Worm (Caenorhabditis elegans) whole organism, mixed stage, embryonic: Measurements from ENCODE around the gene T23E1.1.

Experiments
- M03D4.4 ChIP-seq: sonication (generic microtip); optimal IDR thresholded peaks from 2 replicates; lab custom pipeline; 2017; ENCODE audit warnings: mild to moderate bottlenecking, missing genetic modification characterization, missing compliant biosample characterization
- bed-3 ChIP-seq: fragments of 200-800 bp; sonication (Bioruptor generic); optimal IDR thresholded peaks from 3 replicates; lab custom pipeline; 2018; ENCODE audit warnings: mild to moderate bottlenecking, missing genetic modification characterization, moderate library complexity, missing compliant biosample characterization
- blmp-1 ChIP-seq: fragments of 150-350 bp; optimal IDR thresholded peaks from 2 replicates; lab custom pipeline; 2014; ENCODE audit warnings: missing biosample characterization, missing genetic modification characterization
- ceh-39 ChIP-seq: fragments of 150-350 bp; optimal IDR thresholded peaks from 2 replicates; lab custom pipeline; 2014; ENCODE audit warnings: missing biosample characterization, missing genetic modification characterization
- ceh-43 ChIP-seq: fragments of 200-800 bp; sonication (Bioruptor generic); optimal IDR thresholded peaks from 2 replicates; lab custom pipeline; 2018; ENCODE audit warnings: mild to moderate bottlenecking, missing genetic modification characterization, moderate library complexity, missing compliant biosample characterization
- ceh-83 ChIP-seq: fragments of 200-800 bp; sonication (Bioruptor generic); optimal IDR thresholded peaks from 2 replicates; lab custom pipeline; 2018; ENCODE audit warnings: mild to moderate bottlenecking, missing genetic modification characterization, missing compliant biosample characterization
- ces-1 ChIP-seq: fragments of 150-350 bp; optimal IDR thresholded peaks from 2 replicates; lab custom pipeline; 2014; ENCODE audit warnings: missing biosample characterization, missing genetic modification reagents, missing genetic modification characterization
- drap-1 ChIP-seq: fragments of 200-800 bp; sonication (Bioruptor generic); optimal IDR thresholded peaks from 3 replicates; lab custom pipeline; 2018; ENCODE audit warnings: mild to moderate bottlenecking, missing genetic modification characterization, missing compliant biosample characterization
- elt-1 ChIP-seq: sonication (generic microtip); optimal IDR thresholded peaks from 2 replicates; lab custom pipeline; 2017; ENCODE audit warnings: missing genetic modification characterization, mild to moderate bottlenecking, missing compliant biosample characterization, antibody characterized with exemption, moderate library complexity, borderline replicate concordance; ENCODE audit not compliant: insufficient read depth
- elt-3 ChIP-seq: fragments of 150-350 bp; optimal IDR thresholded peaks from 2 replicates; lab custom pipeline; 2014; ENCODE audit warnings: missing biosample characterization, missing genetic modification characterization
- ham-2 ChIP-seq: fragments of 200-800 bp; sonication (Bioruptor generic); optimal IDR thresholded peaks from 2 replicates; lab custom pipeline; 2018; ENCODE audit warnings: mild to moderate bottlenecking, missing genetic modification characterization, missing compliant biosample characterization
- hlh-1 ChIP-seq: fragments of 150-350 bp; optimal IDR thresholded peaks from 2 replicates; lab custom pipeline; 2014; ENCODE audit warnings: missing biosample characterization, missing genetic modification reagents, missing genetic modification characterization
- lin-13 ChIP-seq: fragments of 150-350 bp; optimal IDR thresholded peaks from 2 replicates; lab custom pipeline; 2014; ENCODE audit warnings: missing biosample characterization, missing genetic modification characterization
- lsy-2 ChIP-seq: fragments of 150-350 bp; optimal IDR thresholded peaks from 2 replicates; lab custom pipeline; 2014; ENCODE audit warnings: missing biosample characterization, missing genetic modification characterization
- mab-5 ChIP-seq: fragments of 150-350 bp; optimal IDR thresholded peaks from 2 replicates; lab custom pipeline; 2014; ENCODE audit warnings: missing biosample characterization, missing genetic modification characterization
- mep-1 ChIP-seq: fragments of 150-350 bp; optimal IDR thresholded peaks from 2 replicates; lab custom pipeline; 2017; ENCODE audit warnings: missing biosample characterization, missing genetic modification reagents, missing genetic modification characterization, inconsistent platforms
- mls-2 ChIP-seq: sonication (generic microtip); optimal IDR thresholded peaks from 2 replicates; lab custom pipeline; 2016; ENCODE audit warnings: mild to moderate bottlenecking, missing genetic modification characterization, moderate library complexity, missing compliant biosample characterization
- nhr-12 ChIP-seq: fragments of 150-350 bp; optimal IDR thresholded peaks from 2 replicates; lab custom pipeline; 2014; ENCODE audit warnings: missing biosample characterization, missing genetic modification characterization
- nhr-2 ChIP-seq: fragments of 150-350 bp; optimal IDR thresholded peaks from 2 replicates; lab custom pipeline; 2014; ENCODE audit warnings: missing biosample characterization, missing genetic modification characterization
- nhr-237 ChIP-seq: fragments of 150-350 bp; optimal IDR thresholded peaks from 2 replicates; lab custom pipeline; 2014; ENCODE audit warnings: missing biosample characterization, missing genetic modification characterization
- nhr-76 ChIP-seq: sonication (generic microtip); optimal IDR thresholded peaks from 2 replicates; lab custom pipeline; 2017; ENCODE audit warnings: missing biosample characterization, missing genetic modification characterization
- pha-4 ChIP-seq: fragments of 150-350 bp; optimal IDR thresholded peaks from 2 replicates; lab custom pipeline; 2018; ENCODE audit warnings: missing biosample characterization, missing genetic modification reagents, missing genetic modification characterization
- sem-2 ChIP-seq: fragments of 200-800 bp; sonication (Bioruptor generic); optimal IDR thresholded peaks from 2 replicates; lab custom pipeline; 2018; ENCODE audit warnings: mild to moderate bottlenecking, missing genetic modification characterization, missing compliant biosample characterization
- snpc-4 ChIP-seq: fragments of 150-350 bp; optimal IDR thresholded peaks from 2 replicates; lab custom pipeline; 2014; ENCODE audit warnings: missing biosample characterization, missing genetic modification characterization
- sptf-1 ChIP-seq: sonication (generic microtip); optimal IDR thresholded peaks from 2 replicates; lab custom pipeline; 2017; ENCODE audit warnings: mild to moderate bottlenecking, missing genetic modification characterization, moderate library complexity, missing compliant biosample characterization
- unc-120 ChIP-seq: sonication (generic microtip); optimal IDR thresholded peaks from 2 replicates; lab custom pipeline; 2017; ENCODE audit warnings: missing genetic modification characterization, missing compliant biosample characterization; ENCODE audit not compliant: poor library complexity, severe bottlenecking
- unc-39 ChIP-seq: fragments of 150-350 bp; optimal IDR thresholded peaks from 2 replicates; lab custom pipeline; 2014; ENCODE audit warnings: missing biosample characterization, missing genetic modification characterization
- unc-62 ChIP-seq: fragments of 150-350 bp; optimal IDR thresholded peaks from 2 replicates; lab custom pipeline; 2014; ENCODE audit warnings: missing biosample characterization, missing genetic modification reagents, missing genetic modification characterization
- zip-8 ChIP-seq: fragments of 150-350 bp; optimal IDR thresholded peaks from 2 replicates; lab custom pipeline; 2014; ENCODE audit warnings: missing biosample characterization, missing genetic modification characterization
- ztf-11 ChIP-seq: fragments of 150-350 bp; optimal IDR thresholded peaks from 2 replicates; lab custom pipeline; 2014; ENCODE audit warnings: missing biosample characterization, missing genetic modification characterization

The T23E1.1 gene

ce11 chrIV:3135000-3135399 is 16.2 kb upstream of the T23E1.1 start:
- TF ChIP-seq unc-62 = no peak
- no peak for TF ChIP-seq ceh-83 (GFP tag; lab: Kevin White, UChicago)
- no peak for TF ChIP-seq mep-1
- no peak for TF ChIP-seq blmp-1 (tag; lab: Kevin White, UChicago)
- TF ChIP-seq elt-3 (tag; lab: Kevin White, UChicago) = no peak
- peak; percentile 18 for TF ChIP-seq mls-2 (tag; lab: Kevin White, UChicago)
- no peak for TF ChIP-seq pha-4 (tag; lab: Kevin White, UChicago)
- peak; percentile 85 for TF ChIP-seq ces-1 (GFP tag; lab: Kevin White, UChicago)

DNA sequence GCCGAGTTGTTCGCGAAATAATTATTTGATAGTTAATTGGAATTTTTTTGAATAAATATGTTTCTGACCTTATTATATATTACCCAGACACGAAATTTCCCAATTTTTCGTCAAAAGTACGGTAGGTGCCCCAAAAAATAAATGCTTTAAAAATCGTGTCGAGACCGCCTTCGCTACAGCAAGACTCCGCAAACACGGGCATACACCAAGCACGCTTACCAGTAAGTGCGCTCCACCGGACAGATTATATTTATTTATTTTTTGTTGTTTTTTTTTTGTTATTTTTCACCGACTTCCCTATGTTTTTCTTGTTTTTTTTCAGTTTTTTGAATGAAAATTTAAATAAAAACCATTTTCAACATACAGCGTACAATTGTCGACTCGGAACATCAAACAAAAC is 14.7 kb upstream of the T23E1.1 start:
- TF ChIP-seq mep-1 (peak; percentile 40), sptf-1 (tag; lab: Kevin White, UChicago) (no peak)

- TF ChIP-seq unc-62 (no peak), mls-2 (tag; lab: Kevin White, UChicago) (no peak), M03D4.4 (tag; lab: Kevin White, UChicago) (no peak), sptf-1 (tag; lab: Kevin White, UChicago) (no peak), mab-5 (tag; lab: Kevin White, UChicago) (no peak), bed-3 (GFP tag; lab: Kevin White, UChicago) (no peak), unc-39 (no peak), unc-120 (tag; lab: Kevin White, UChicago) (no peak), elt-3 (tag; lab: Kevin White, UChicago) (no peak), nhr-2 (tag; lab: Kevin White, UChicago) (no peak), elt-1 (tag; lab: Kevin White, UChicago) (no peak), pha-4 (tag; lab: Kevin White, UChicago) (no peak), sem-2 (GFP tag; lab: Kevin White, UChicago) (no peak), lsy-2 (no peak), snpc-4 (tag; lab: Kevin White, UChicago) (no peak), ceh-43 (GFP tag; lab: Kevin White, UChicago) (no peak)
These were observed 5.6 kb upstream of the T23E1.1 start, which contains the start of gene T23E1.3 for ce11 chrIV:3145587-3145986. TSS of gene T23E1.3 (plus strand) at chrIV:3145887.

DNA sequence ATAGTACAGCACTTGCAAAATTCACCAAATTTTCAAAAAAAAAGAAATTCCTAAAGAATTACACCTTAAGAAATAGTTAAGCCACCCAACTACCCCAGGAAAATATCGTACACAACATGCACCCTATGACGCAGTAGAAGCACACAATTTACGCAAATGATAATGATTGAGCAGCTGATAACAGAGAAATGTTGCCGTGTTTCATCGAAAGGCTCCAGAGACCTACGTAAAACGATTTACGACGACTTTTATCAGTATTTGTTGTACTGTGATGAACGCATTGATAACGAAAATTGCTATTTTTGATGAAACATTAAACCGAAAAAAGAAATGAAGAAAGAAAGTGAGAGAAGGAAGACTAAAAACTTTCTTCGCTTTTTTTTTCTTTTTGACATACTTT is 7.0 kb downstream of the T23E1.1 start:
- no peak for TF ChIP-seq lin-13 (tag; lab: Kevin White, UChicago)
- TF ChIP-seq mab-5 (tag; lab: Kevin White, UChicago) = no peak
- TF ChIP-seq nhr-76 (tag; lab: Kevin White, UChicago) = no peak
- TF ChIP-seq hlh-1 (tag; lab: Kevin White, UChicago) = no peak
- no peak for TF ChIP-seq elt-3 (tag; lab: Kevin White, UChicago)
- TF ChIP-seq unc-39 = no peak
- no peak for TF ChIP-seq ceh-39 (tag; lab: Kevin White, UChicago)
- TF ChIP-seq elt-1 (tag; lab: Kevin White, UChicago) = no peak
- TF ChIP-seq nhr-2 (tag; lab: Kevin White, UChicago) = no peak
- TF ChIP-seq ceh-43 (GFP tag; lab: Kevin White, UChicago) = no peak
- no peak for TF ChIP-seq bed-3 (GFP tag; lab: Kevin White, UChicago)
- no peak for TF ChIP-seq ces-1 (GFP tag; lab: Kevin White, UChicago)
- TF ChIP-seq nhr-12 (tag; lab: Kevin White, UChicago) = no peak
- no peak for TF ChIP-seq nhr-237 (tag; lab: Kevin White, UChicago)
- no peak for TF ChIP-seq ztf-11 (tag; lab: Kevin White, UChicago)
- TF ChIP-seq unc-62 = no peak
- no peak for TF ChIP-seq ham-2
- TF ChIP-seq lsy-2 = no peak
- no peak for TF ChIP-seq drap-1 (GFP tag; lab: Kevin White, UChicago)

DNA sequence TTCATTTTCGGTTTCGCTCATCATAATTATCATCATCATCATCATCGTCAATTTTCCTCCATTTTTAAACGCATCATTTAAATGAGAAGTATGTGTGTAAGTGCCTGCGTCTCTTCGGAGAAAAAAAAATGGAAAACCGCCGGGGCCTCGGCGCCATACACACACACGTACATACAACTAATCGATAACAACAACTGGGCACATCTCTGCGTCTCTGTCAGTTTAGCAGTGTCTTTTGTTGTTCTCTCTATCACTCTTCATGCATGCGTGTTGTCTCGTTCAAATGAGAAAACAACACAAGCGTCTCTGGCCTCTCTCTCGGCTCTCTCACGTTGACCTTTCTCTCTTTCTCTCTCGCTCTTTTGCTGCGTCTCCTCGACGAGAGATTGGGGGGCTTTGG is 9.6 kb downstream of the T23E1.1 start:
- no peak for TF ChIP-seq snpc-4 (tag; lab: Kevin White, UChicago)
- peak; percentile 11 for TF ChIP-seq pha-4 (tag; lab: Kevin White, UChicago)
- peak; percentile 59 for TF ChIP-seq nhr-237 (tag; lab: Kevin White, UChicago)
- TF ChIP-seq sptf-1 (tag; lab: Kevin White, UChicago) = peak; percentile 6
- TF ChIP-seq mls-2 (tag; lab: Kevin White, UChicago) = no peak
- peak; percentile 34 for TF ChIP-seq unc-120 (tag; lab: Kevin White, UChicago)
- TF ChIP-seq M03D4.4 (tag; lab: Kevin White, UChicago) = no peak
- peak; percentile 33 for TF ChIP-seq mep-1
- TF ChIP-seq hlh-1 (tag; lab: Kevin White, UChicago) = peak; percentile 73
- peak; percentile 23 for TF ChIP-seq lsy-2
- TF ChIP-seq lin-13 (tag; lab: Kevin White, UChicago) = peak; percentile 32
- no peak for TF ChIP-seq unc-62
- peak; percentile 50 for TF ChIP-seq ceh-39 (tag; lab: Kevin White, UChicago)
- TF ChIP-seq nhr-76 (tag; lab: Kevin White, UChicago) = no peak
- no peak for TF ChIP-seq zip-8 (tag; lab: Kevin White, UChicago)
- TF ChIP-seq, all 35 proteins: peak for 9
